Worm (Caenorhabditis elegans): ENCODE data around the gene T24E12.10.

DNA sequence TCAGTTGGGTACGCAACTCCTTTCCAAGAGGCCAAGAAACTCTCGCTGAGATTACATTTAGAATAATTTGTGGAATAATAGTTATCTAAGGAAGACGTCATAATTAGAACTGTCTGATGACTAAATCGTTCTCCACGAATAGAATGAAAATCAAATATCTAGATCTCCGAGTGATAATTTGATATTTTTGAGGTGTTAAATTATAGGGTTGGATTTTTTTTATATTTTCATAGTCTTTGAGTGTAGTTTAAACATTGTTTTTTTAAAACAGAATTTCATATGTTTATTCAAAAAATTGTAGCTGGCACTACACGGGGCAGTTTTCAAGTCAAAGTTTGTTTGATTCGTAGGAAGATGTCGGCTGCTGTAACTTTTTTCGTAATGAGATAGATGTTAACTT, 56.6 kb downstream of the T24E12.10 start, which contains the start of gene srh-99:
- TF ChIP-seq pes-1 (GFP tag; IDR thresholded peaks at IDR 0.05): no peak
- TF ChIP-seq B0310.2 (tag; optimal IDR thresholded peaks at IDR 0.05): no peak
- TF ChIP-seq hmbx-1 (tag; optimal IDR thresholded peaks at IDR 0.05): no peak
- no peak for TF ChIP-seq flt-1 (GFP tag; IDR thresholded peaks at IDR 0.05)
- TF ChIP-seq ama-1 (optimal IDR thresholded peaks at IDR 0.05): no peak
- TF ChIP-seq ceh-13 (GFP tag; optimal IDR thresholded peaks at IDR 0.05): no peak
- no peak for TF ChIP-seq aly-1 (tag; optimal IDR thresholded peaks at IDR 0.05)
